Fruit fly (Drosophila melanogaster) whole organism, larva: Measurements from ENCODE around the gene CG17122.
A peak's percentile ranks its signal among the peaks of the same experiment; 100 is the strongest.

Experiments used
- noc ChIP-seq: fragments of 200-800 bp; sonication (Bioruptor generic); optimal IDR thresholded peaks from 3 replicates; lab custom pipeline; 2019; ENCODE audit warnings: missing biosample characterization, mild to moderate bottlenecking, missing genetic modification characterization, moderate library complexity

The CG17122 gene

DNA sequence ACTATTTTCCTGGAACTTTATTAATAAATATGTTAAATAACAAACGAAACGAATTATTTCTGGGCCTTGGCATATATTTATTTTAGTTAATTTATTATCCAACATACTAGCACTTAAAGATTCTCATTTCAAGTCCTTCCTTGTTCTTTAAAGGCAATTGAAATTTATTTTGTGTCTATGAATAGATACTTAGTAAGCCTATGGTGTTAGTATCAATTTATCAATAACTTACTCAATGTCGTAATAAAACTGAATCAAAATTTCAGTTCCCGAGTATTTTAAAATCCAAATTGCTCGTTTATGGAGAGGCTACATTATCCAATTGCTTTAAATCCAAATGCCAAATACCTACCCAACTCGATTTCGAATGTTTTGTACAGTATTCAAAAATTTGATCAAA is 9.6 kb downstream of the CG17122 start, which contains the start of gene CG32228:
Gene CG32228, plus strand, starts transcription at position 301 of the 400 bp plus-strand sequence.
- TF ChIP-seq noc = no peak

DNA sequence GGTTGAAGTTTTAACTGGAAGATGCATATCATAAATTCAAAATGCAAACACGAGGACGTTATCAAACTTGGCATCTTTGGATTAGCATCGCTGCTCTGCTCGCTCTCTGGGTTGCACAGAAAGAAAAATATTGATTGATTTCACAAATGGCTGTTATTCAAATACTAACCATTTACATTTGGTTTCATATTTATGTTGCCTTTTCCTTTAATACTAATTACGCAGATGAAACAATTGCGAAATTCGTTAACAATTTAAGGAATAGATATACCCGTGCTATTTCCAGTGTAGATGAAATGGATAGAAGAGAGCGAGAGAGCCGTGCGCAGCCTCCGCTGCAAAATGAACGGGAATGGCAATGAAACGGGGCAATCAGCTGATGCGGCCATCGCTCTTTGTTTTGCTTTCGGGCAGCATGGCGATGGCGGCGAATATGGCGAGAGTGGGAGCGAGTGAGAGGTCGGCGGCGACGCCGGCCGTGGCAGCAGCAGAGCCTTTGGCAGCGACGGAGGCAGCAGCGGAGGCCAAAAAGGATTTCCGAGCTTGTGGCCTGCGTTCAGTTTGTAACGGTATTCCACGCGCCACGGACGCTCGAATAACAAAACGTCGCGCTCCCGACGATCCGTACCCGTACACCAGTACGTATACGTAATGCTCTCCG is 27.5 kb downstream of the CG17122 start, which contains the start of gene rdgC:
Gene rdgC, plus strand, starts transcription at position 568 of the 661 bp plus-strand sequence.
- TF ChIP-seq noc = peak; percentile 94

DNA sequence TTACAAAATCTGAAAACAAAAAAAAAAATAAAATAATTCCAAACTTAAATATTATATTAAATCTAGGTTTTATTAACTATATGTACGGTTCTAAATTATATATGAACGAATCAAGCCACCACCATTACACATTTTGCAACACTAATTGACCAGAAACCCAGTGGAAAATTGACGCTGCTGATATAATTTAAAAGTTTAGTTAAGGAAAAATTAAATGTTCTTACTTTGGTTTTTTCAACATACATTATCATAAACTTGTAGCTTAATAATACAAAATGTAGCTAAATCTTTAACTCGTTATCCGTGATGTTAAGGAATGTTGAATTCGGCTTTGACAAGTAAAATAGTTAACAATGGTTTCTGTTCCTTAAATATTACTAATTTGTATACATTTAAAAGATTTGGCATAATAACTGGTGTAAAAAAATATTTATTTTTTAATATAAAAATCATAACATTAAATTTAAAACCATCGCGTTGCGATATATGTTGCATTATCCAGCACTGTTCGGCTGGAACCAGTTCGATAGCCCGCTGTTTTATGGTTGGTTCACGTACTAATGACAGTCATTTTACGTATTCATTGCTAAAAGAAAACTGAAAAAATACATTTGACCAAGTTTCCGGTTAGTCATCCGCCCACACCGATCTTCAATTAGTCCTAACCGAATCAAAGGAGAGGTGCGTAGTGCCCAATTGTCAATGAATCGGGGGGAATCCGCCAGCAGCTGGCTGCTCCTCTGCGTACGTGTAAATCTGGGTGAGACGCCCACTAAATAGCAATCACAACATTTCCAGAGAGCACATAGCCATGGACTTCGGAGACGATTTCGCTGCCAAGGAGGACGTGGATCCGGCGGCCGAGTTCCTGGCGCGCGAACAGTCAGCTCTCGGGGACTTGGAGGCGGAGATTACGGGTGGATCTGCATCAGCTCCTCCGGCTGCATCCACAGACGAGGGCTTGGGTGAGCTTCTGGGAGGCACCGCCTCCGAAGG is 32.9 kb downstream of the CG17122 start:
- peak; percentile 48 for TF ChIP-seq noc

DNA sequence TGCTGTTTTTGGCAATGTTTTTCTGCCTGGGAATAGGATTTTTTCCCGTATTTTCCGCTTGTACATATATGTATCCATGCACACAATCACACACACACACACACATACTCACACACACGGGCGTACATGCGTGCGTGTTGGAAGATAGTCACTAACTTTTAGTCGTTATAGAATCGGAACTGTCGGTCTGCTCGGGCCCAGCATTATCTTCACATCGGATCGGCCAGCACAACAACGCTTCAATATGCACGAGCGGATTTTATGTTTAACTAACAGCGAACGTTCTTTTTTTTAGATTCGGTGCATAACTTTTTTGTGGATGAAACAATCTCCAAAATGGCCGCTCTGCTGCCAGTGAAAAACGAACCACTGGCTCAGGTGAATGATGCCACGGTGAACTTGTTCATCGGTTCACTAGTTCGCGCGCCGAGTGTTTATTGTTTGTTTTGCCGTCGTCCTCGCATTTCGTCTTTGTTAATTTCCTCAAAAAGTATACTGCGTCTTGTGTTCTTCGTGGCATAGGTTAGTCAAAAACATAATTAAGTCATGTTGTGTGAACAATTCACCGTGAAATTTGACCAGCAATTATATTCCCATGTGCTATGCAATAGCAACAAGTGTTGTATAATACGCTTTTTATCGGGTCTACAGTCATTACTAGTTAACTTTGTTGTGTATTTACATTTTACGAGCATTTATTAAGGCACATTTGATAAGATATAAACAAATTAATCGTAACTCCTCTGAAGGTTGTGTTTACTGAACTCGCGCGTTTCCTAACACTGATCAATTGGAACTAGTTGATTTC is 33.8 kb downstream of the CG17122 start, which contains the start of the genes CG6951 and CG17233:
Gene CG6951, plus strand, starts transcription at position 105 of the 808 bp plus-strand sequence.
Gene CG17233, minus strand, starts transcription at position 741 of the 808 bp plus-strand sequence.
- TF ChIP-seq noc = peak; percentile 4

DNA sequence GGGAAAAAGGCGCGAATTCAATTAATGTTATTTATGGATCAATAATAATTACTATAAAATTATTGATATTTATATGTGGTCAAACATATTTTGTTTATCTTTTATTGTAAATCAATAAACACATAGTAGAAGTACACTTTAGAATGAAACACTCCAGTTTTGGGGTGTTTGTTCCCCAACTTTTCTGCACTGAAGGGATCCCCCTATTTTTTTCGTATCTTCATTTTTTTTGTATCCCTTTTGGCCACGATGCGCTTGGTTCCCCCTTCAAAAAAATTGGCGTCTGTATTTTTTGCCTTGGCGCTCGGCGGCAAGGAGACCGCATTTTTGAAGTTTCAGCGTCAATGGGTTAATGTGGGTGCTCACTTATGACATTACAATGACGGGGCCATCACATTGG is 34.4 kb downstream of the CG17122 start, which contains the start of gene Clc:
Gene Clc, plus strand, starts transcription at position 301 of the 400 bp plus-strand sequence.
- TF ChIP-seq noc = no peak

DNA sequence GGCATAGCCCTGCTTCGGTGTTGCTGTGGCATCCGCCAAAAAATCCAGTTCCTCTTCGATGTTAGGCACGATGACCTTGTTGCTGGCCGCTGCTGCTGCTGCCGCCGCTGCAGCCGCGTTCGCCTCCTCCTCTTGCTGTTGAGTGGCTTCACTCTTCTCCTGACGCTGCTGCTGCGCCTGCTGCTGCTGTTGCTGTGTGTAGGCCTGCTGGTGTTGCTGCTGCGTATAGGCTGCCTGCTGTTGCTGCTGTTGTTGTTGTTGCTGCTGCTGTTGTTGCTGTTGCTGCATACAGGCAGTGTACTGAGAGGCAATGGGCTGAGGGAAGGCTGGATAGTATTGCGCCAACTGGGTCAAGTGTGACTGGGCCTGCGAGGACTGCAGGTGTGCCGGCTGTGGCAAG is 38.0 kb downstream of the CG17122 start:
- TF ChIP-seq noc = no peak

DNA sequence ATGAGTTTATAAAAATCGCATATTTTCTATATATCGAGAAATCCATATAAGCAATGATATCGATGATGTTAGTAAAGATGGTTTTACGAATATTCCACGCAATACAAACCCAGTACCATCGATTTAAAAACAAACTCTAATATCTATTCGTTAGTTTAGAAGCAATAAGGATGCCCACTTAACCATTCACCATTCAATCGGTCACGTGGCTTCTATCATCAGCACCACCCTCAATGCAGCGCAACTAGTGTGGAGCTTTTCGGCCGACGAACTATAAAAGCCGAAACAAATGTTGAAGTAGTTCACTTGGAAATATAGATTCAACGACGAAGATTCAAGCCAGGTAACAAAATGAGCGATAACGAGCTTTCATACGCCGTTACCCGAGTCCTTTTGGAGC is 43.8 kb downstream of the CG17122 start, which contains the start of gene CG13813:
Gene CG13813, plus strand, starts transcription at position 301 of the 400 bp plus-strand sequence.
- TF ChIP-seq noc = no peak

DNA sequence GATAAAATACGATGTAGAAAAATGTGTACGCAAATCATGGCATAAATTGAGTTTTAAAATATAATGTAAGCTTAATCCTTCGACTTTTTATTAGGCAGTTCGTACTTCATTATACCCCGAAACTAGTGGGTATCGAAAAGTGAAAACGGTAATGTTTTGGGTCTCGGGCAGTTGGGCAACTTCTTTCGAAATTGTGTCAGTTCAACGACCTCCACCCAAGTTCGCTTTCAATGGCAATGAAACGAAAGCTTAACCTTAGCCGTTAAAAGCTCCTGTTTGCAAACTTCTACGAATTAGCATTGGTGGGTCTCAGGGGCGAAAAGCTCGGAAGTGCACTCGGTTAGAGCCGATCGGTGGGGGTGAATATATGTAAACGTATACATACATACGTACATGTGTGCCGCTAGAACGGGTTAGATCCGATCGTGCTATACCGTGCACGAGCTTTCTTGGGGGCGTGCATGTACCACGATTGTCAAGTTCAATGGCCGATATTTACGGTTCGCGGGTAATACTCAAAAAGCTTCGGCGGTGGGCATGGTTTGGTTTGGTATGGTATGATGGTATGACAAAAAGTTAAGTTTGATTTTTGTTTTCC is 44.9 kb downstream of the CG17122 start:
- TF ChIP-seq noc = no peak

DNA sequence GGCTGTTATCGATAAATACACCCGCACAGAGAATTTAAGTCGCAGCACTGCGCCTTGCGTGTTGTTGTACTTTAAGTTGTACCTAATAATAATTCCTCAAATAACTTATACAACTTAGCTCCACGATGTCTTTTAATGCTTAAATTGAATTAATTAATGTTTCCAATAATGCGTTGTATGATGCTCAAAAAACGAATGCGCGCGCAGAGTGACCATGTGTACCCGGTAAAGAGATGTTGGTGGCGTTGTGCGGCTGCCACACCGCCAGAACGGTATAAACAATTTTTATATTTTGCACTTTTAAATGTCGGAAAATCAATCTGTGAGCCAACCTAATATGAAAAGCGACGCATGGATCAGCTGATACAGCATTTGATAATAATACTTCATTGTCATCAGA is 49.0 kb downstream of the CG17122 start:
- TF ChIP-seq noc = no peak

DNA sequence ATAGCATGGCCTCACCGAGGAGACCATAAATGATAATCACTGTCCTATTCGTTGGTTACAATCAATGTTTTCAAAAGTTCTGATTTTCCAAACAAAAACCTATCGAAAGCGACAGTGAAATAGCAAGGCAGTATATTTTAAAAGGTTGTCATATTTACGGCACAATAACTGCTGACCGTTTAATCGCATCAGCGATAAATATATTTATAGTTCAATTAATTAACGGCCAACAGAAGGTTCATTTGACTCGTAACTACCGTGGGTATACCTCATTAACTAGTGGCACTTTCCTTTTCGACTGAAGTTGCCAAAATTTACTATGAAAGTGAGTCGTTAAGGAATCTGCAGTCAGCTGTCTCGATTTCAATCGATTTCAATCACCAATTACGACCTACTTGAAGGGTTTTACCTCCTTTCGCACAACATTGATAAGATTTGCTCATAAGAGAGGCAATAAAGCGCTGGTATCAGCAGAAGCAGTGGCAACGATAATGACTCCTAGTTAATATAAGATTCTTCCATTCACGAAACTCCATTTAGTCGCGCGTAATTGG is 51.7 kb downstream of the CG17122 start, which contains the start of gene CG17147:
Gene CG17147, plus strand, starts transcription at position 535 of the 554 bp plus-strand sequence.
- TF ChIP-seq noc = peak; percentile 97
